Fruit fly (Drosophila melanogaster): ENCODE data around the gene CG42500.

- TF ChIP-seq CG4496 (GFP tag; IDR thresholded peaks at IDR 0.05), result peak; percentile 60; the same call in 2 of the 3 replicates
- TF ChIP-seq CG12605 (GFP tag; IDR thresholded peaks at IDR 0.05), result peak; percentile 70
- peak; percentile 16 for TF ChIP-seq CG9948 (tag; optimal IDR thresholded peaks at IDR 0.05)
- TF ChIP-seq CG10348 (GFP tag; IDR thresholded peaks at IDR 0.05), result no peak
- TF ChIP-seq Ets98B (GFP tag; IDR thresholded peaks at IDR 0.05), result peak; percentile 70; the same call in 1 of the 2 replicates
- no peak for TF ChIP-seq CG15710 (tag; optimal IDR thresholded peaks at IDR 0.05)
Measured at dm6 chr3R:14108158-14108921, 44.1 kb downstream of the CG42500 start, which contains the start of gene CG12402.
